Worm (Caenorhabditis elegans): ENCODE measurements around the gene Y32F6B.1.

ce11 chrV:10483995-10484394 lies 545 bp downstream of the Y32F6B.1 start:
- TF ChIP-seq egl-43 (GFP tag; IDR thresholded peaks at IDR 0.05) (no peak), rbr-2 (tag; optimal IDR thresholded peaks at IDR 0.05) (no peak), T20F7.1 (GFP tag; optimal IDR thresholded peaks at IDR 0.05) (no peak), nhr-77 (tag; optimal IDR thresholded peaks at IDR 0.05) (peak; percentile 40), dmd-9 (GFP tag; IDR thresholded peaks at IDR 0.05) (no peak), R02D3.7 (tag; optimal IDR thresholded peaks at IDR 0.05) (no peak)

Measured in whole organism, L4 larva.